Fruit fly (Drosophila melanogaster) whole organism, wandering third instar larva: ENCODE data around the gene Cyp28c1.

ENCODE experiments used
- CG9705 ChIP-seq: fragments of 200-800 bp; sonication (Bioruptor generic); optimal IDR thresholded peaks from 2 replicates; lab custom pipeline; 2018; ENCODE audit warnings: missing biosample characterization, mild to moderate bottlenecking, missing genetic modification characterization
- CrebA ChIP-seq: fragments of 200-800 bp; sonication (Bioruptor generic); optimal IDR thresholded peaks from 2 replicates; lab custom pipeline; 2016; ENCODE audit warnings: missing biosample characterization, mild to moderate bottlenecking, missing genetic modification characterization, borderline replicate concordance
- Dfd ChIP-seq: fragments of >200 bp; optimal IDR thresholded peaks from 2 replicates; lab custom pipeline; 2017; ENCODE audit warnings: missing biosample characterization, missing genetic modification characterization
- Hnf4 ChIP-seq: fragments of 200-800 bp; sonication (Bioruptor generic); optimal IDR thresholded peaks from 2 replicates; lab custom pipeline; 2016; ENCODE audit warnings: missing biosample characterization, mild to moderate bottlenecking, missing genetic modification characterization
- Hr83 ChIP-seq: fragments of 200-300 bp; sonication (Bioruptor generic); optimal IDR thresholded peaks from 2 replicates; lab custom pipeline; 2016; ENCODE audit warnings: missing biosample characterization, mild to moderate bottlenecking, missing genetic modification characterization, moderate library complexity; ENCODE audit not compliant: poor library complexity, severe bottlenecking
- Jra ChIP-seq: sonication (Bioruptor generic); optimal IDR thresholded peaks from 2 replicates; lab custom pipeline; 2016; ENCODE audit warnings: missing biosample characterization, missing genetic modification characterization
- Myc ChIP-seq: fragments of >200 bp; optimal IDR thresholded peaks from 2 replicates; lab custom pipeline; 2017
- OdsH ChIP-seq: fragments of 200-800 bp; sonication (Bioruptor generic); optimal IDR thresholded peaks from 2 replicates; lab custom pipeline; 2016; ENCODE audit warnings: missing biosample characterization, mild to moderate bottlenecking, missing genetic modification characterization
- Vsx2 ChIP-seq: fragments of 200-300, 225-300 bp; sonication (Bioruptor generic); optimal IDR thresholded peaks from 2 replicates; lab custom pipeline; 2018; ENCODE audit warnings: missing biosample characterization, missing genetic modification characterization; ENCODE audit not compliant: partially characterized antibody
- foxo ChIP-seq, 2 experiments: fragments of 200-800 bp; sonication (Bioruptor generic); optimal IDR thresholded peaks; 2 replicates in 1 of 2; 3 replicates in 1 of 2; lab custom pipeline; 2016 to 2017; ENCODE audit warnings: missing biosample characterization in 2 of 2, missing genetic modification characterization in 2 of 2
- pan ChIP-seq: fragments of >200 bp; optimal IDR thresholded peaks from 2 replicates; lab custom pipeline; 2017
- psq ChIP-seq: fragments of 200-800 bp; sonication (Bioruptor generic); optimal IDR thresholded peaks from 3 replicates; lab custom pipeline; 2017; ENCODE audit warnings: missing biosample characterization, mild to moderate bottlenecking, missing genetic modification characterization, moderate library complexity
- usp ChIP-seq: fragments of >200 bp; optimal IDR thresholded peaks from 2 replicates; lab custom pipeline; 2017; ENCODE audit warnings: missing biosample characterization, missing genetic modification characterization

DNA sequence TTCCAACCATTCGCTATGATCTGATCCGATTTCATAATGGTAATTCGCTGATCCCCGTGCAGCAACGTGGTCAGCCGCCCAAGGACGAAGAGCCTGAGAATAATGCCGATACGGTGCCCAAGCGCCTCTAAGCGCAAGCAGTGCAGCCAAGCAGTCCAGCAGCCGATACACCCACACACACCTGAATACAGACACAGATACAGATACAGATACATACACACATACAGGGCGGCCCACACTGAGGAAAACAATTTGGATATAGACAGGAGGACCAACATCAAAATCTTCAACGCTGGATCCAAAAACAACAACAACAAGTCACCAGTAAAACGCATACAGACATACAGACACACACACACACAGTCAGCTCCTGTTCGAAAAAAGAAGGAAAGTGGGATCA, 39.5 kb upstream of the Cyp28c1 start:
- no peak for TF ChIP-seq Dfd (GFP tag; lab: Kevin White, UChicago)
- no peak for TF ChIP-seq Jra (GFP tag; lab: Kevin White, UChicago)
- no peak for TF ChIP-seq usp (GFP tag; lab: Kevin White, UChicago)
- no peak for TF ChIP-seq OdsH (GFP tag; lab: Kevin White, UChicago)
- TF ChIP-seq psq (GFP tag; lab: Kevin White, UChicago), result no peak
- TF ChIP-seq Hr83, result no peak
- TF ChIP-seq foxo (GFP tag; optimal IDR thresholded peaks at IDR 0.05; lab: Kevin White, UChicago), result no peak
- no peak for TF ChIP-seq Hnf4 (GFP tag; lab: Kevin White, UChicago)
- TF ChIP-seq Vsx2, result no peak
- no peak for TF ChIP-seq pan
- no peak for TF ChIP-seq CG9705 (GFP tag; lab: Kevin White, UChicago)
- no peak for TF ChIP-seq CrebA (GFP tag; lab: Kevin White, UChicago)
- no peak for TF ChIP-seq Myc (lab: Kevin White, UChicago)
